Worm (Caenorhabditis elegans) whole organism, mixed stage, embryonic: ENCODE results near the gene copb-1.

ENCODE experiments used
- M03D4.4 ChIP-seq: sonication (generic microtip); optimal IDR thresholded peaks from 2 replicates; lab custom pipeline; 2017; ENCODE audit warnings: mild to moderate bottlenecking, missing genetic modification characterization, missing compliant biosample characterization
- bed-3 ChIP-seq: fragments of 200-800 bp; sonication (Bioruptor generic); optimal IDR thresholded peaks from 3 replicates; lab custom pipeline; 2018; ENCODE audit warnings: mild to moderate bottlenecking, missing genetic modification characterization, moderate library complexity, missing compliant biosample characterization
- blmp-1 ChIP-seq: fragments of 150-350 bp; optimal IDR thresholded peaks from 2 replicates; lab custom pipeline; 2014; ENCODE audit warnings: missing biosample characterization, missing genetic modification characterization
- ceh-39 ChIP-seq: fragments of 150-350 bp; optimal IDR thresholded peaks from 2 replicates; lab custom pipeline; 2014; ENCODE audit warnings: missing biosample characterization, missing genetic modification characterization
- ceh-43 ChIP-seq: fragments of 200-800 bp; sonication (Bioruptor generic); optimal IDR thresholded peaks from 2 replicates; lab custom pipeline; 2018; ENCODE audit warnings: mild to moderate bottlenecking, missing genetic modification characterization, moderate library complexity, missing compliant biosample characterization
- ceh-83 ChIP-seq: fragments of 200-800 bp; sonication (Bioruptor generic); optimal IDR thresholded peaks from 2 replicates; lab custom pipeline; 2018; ENCODE audit warnings: mild to moderate bottlenecking, missing genetic modification characterization, missing compliant biosample characterization
- ces-1 ChIP-seq: fragments of 150-350 bp; optimal IDR thresholded peaks from 2 replicates; lab custom pipeline; 2014; ENCODE audit warnings: missing biosample characterization, missing genetic modification reagents, missing genetic modification characterization
- cnd-1 ChIP-seq: fragments of 200-800 bp; sonication (Bioruptor generic); optimal IDR thresholded peaks from 2 replicates; lab custom pipeline; 2018; ENCODE audit warnings: mild to moderate bottlenecking, missing genetic modification characterization, missing compliant biosample characterization
- drap-1 ChIP-seq: fragments of 200-800 bp; sonication (Bioruptor generic); optimal IDR thresholded peaks from 3 replicates; lab custom pipeline; 2018; ENCODE audit warnings: mild to moderate bottlenecking, missing genetic modification characterization, missing compliant biosample characterization
- elt-1 ChIP-seq: sonication (generic microtip); optimal IDR thresholded peaks from 2 replicates; lab custom pipeline; 2017; ENCODE audit warnings: missing genetic modification characterization, mild to moderate bottlenecking, missing compliant biosample characterization, antibody characterized with exemption, moderate library complexity, borderline replicate concordance; ENCODE audit not compliant: insufficient read depth
- elt-3 ChIP-seq: fragments of 150-350 bp; optimal IDR thresholded peaks from 2 replicates; lab custom pipeline; 2014; ENCODE audit warnings: missing biosample characterization, missing genetic modification characterization
- flh-1 ChIP-seq: fragments of 200-800 bp; sonication (Bioruptor generic); optimal IDR thresholded peaks from 2 replicates; lab custom pipeline; 2018; ENCODE audit warnings: mild to moderate bottlenecking, missing genetic modification characterization, moderate library complexity, missing compliant biosample characterization
- ham-2 ChIP-seq: fragments of 200-800 bp; sonication (Bioruptor generic); optimal IDR thresholded peaks from 2 replicates; lab custom pipeline; 2018; ENCODE audit warnings: mild to moderate bottlenecking, missing genetic modification characterization, missing compliant biosample characterization
- hlh-1 ChIP-seq: fragments of 150-350 bp; optimal IDR thresholded peaks from 2 replicates; lab custom pipeline; 2014; ENCODE audit warnings: missing biosample characterization, missing genetic modification reagents, missing genetic modification characterization
- lin-13 ChIP-seq: fragments of 150-350 bp; optimal IDR thresholded peaks from 2 replicates; lab custom pipeline; 2014; ENCODE audit warnings: missing biosample characterization, missing genetic modification characterization
- lin-32 ChIP-seq: fragments of 200-800 bp; sonication (Bioruptor generic); optimal IDR thresholded peaks from 2 replicates; lab custom pipeline; 2018; ENCODE audit warnings: mild to moderate bottlenecking, missing genetic modification characterization, missing compliant biosample characterization
- lsy-2 ChIP-seq: fragments of 150-350 bp; optimal IDR thresholded peaks from 2 replicates; lab custom pipeline; 2014; ENCODE audit warnings: missing biosample characterization, missing genetic modification characterization
- mab-5 ChIP-seq: fragments of 150-350 bp; optimal IDR thresholded peaks from 2 replicates; lab custom pipeline; 2014; ENCODE audit warnings: missing biosample characterization, missing genetic modification characterization
- mep-1 ChIP-seq: fragments of 150-350 bp; optimal IDR thresholded peaks from 2 replicates; lab custom pipeline; 2017; ENCODE audit warnings: missing biosample characterization, missing genetic modification reagents, missing genetic modification characterization, inconsistent platforms
- mls-2 ChIP-seq: sonication (generic microtip); optimal IDR thresholded peaks from 2 replicates; lab custom pipeline; 2016; ENCODE audit warnings: mild to moderate bottlenecking, missing genetic modification characterization, moderate library complexity, missing compliant biosample characterization
- nhr-12 ChIP-seq: fragments of 150-350 bp; optimal IDR thresholded peaks from 2 replicates; lab custom pipeline; 2014; ENCODE audit warnings: missing biosample characterization, missing genetic modification characterization
- nhr-2 ChIP-seq: fragments of 150-350 bp; optimal IDR thresholded peaks from 2 replicates; lab custom pipeline; 2014; ENCODE audit warnings: missing biosample characterization, missing genetic modification characterization
- nhr-237 ChIP-seq: fragments of 150-350 bp; optimal IDR thresholded peaks from 2 replicates; lab custom pipeline; 2014; ENCODE audit warnings: missing biosample characterization, missing genetic modification characterization
- nhr-28 ChIP-seq: fragments of 150-350 bp; optimal IDR thresholded peaks from 2 replicates; lab custom pipeline; 2014; ENCODE audit warnings: missing biosample characterization, missing genetic modification characterization
- nhr-76 ChIP-seq: sonication (generic microtip); optimal IDR thresholded peaks from 2 replicates; lab custom pipeline; 2017; ENCODE audit warnings: missing biosample characterization, missing genetic modification characterization
- pha-4 ChIP-seq: fragments of 150-350 bp; optimal IDR thresholded peaks from 2 replicates; lab custom pipeline; 2018; ENCODE audit warnings: missing biosample characterization, missing genetic modification reagents, missing genetic modification characterization
- snpc-4 ChIP-seq: fragments of 150-350 bp; optimal IDR thresholded peaks from 2 replicates; lab custom pipeline; 2014; ENCODE audit warnings: missing biosample characterization, missing genetic modification characterization
- sptf-1 ChIP-seq: sonication (generic microtip); optimal IDR thresholded peaks from 2 replicates; lab custom pipeline; 2017; ENCODE audit warnings: mild to moderate bottlenecking, missing genetic modification characterization, moderate library complexity, missing compliant biosample characterization
- unc-120 ChIP-seq: sonication (generic microtip); optimal IDR thresholded peaks from 2 replicates; lab custom pipeline; 2017; ENCODE audit warnings: missing genetic modification characterization, missing compliant biosample characterization; ENCODE audit not compliant: poor library complexity, severe bottlenecking
- unc-39 ChIP-seq: fragments of 150-350 bp; optimal IDR thresholded peaks from 2 replicates; lab custom pipeline; 2014; ENCODE audit warnings: missing biosample characterization, missing genetic modification characterization
- unc-62 ChIP-seq: fragments of 150-350 bp; optimal IDR thresholded peaks from 2 replicates; lab custom pipeline; 2014; ENCODE audit warnings: missing biosample characterization, missing genetic modification reagents, missing genetic modification characterization
- zip-8 ChIP-seq: fragments of 150-350 bp; optimal IDR thresholded peaks from 2 replicates; lab custom pipeline; 2014; ENCODE audit warnings: missing biosample characterization, missing genetic modification characterization
- ztf-11 ChIP-seq: fragments of 150-350 bp; optimal IDR thresholded peaks from 2 replicates; lab custom pipeline; 2014; ENCODE audit warnings: missing biosample characterization, missing genetic modification characterization

Gene copb-1

ce11 chrII:3117471-3117870, 38.9 kb downstream of the copb-1 start, which contains the start of gene T10D4.7:
Gene T10D4.7, plus strand, starts transcription at chrII:3117771.
- TF ChIP-seq nhr-12: no peak
- TF ChIP-seq snpc-4 (tag; lab: Kevin White, UChicago): no peak
- TF ChIP-seq mls-2: no peak
- no peak for TF ChIP-seq nhr-2 (tag; lab: Kevin White, UChicago)
- no peak for TF ChIP-seq ceh-39
- TF ChIP-seq bed-3: no peak
- TF ChIP-seq M03D4.4 (tag; lab: Kevin White, UChicago): no peak
- TF ChIP-seq ham-2 (GFP tag; lab: Kevin White, UChicago): no peak
- no peak for TF ChIP-seq hlh-1 (tag; lab: Kevin White, UChicago)
- TF ChIP-seq lin-13: no peak
- TF ChIP-seq ztf-11 (tag; lab: Kevin White, UChicago): no peak
- no peak for TF ChIP-seq zip-8 (tag; lab: Kevin White, UChicago)
- no peak for TF ChIP-seq unc-62 (GFP tag; lab: Kevin White, UChicago)
- no peak for TF ChIP-seq nhr-76 (tag; lab: Kevin White, UChicago)
- no peak for TF ChIP-seq lin-32
- TF ChIP-seq ceh-43 (GFP tag; lab: Kevin White, UChicago): no peak
- no peak for TF ChIP-seq ces-1 (GFP tag; lab: Kevin White, UChicago)
- no peak for TF ChIP-seq ceh-83 (GFP tag; lab: Kevin White, UChicago)
- no peak for TF ChIP-seq flh-1 (GFP tag; lab: Kevin White, UChicago)
- TF ChIP-seq sptf-1: no peak

DNA sequence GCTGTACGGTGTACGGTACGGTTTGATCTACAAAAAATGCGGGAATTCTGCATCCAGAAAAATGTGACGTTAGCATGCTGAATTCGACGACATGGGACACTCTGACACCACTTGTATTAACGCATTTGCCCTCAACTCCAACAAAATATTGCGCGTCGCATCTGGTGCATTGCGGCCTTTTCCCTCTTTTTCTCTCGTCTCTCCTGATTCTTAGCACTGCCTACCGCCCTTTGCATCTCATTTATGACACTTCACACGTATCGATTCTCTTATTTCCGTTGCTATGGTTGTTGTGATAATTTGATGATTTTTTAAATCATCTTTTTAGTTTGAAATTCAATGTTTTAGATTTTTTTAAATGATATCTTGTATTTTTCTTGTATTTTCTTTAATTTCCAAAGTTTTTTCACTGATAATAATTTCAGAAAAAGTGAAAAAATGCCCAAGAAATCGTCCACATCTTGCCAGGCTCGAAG, 40.3 kb downstream of the copb-1 start, which contains the start of gene T10D4.6:
T10D4.6 (plus strand) TSS at position 426 of the 476 bp plus-strand sequence.
- TF ChIP-seq mls-2 (no peak), unc-120 (no peak), nhr-76 (tag; lab: Kevin White, UChicago) (no peak), mab-5 (tag; lab: Kevin White, UChicago) (no peak), lsy-2 (tag; lab: Kevin White, UChicago) (no peak), M03D4.4 (tag; lab: Kevin White, UChicago) (no peak), unc-39 (tag; lab: Kevin White, UChicago) (no peak), cnd-1 (tag; lab: Kevin White, UChicago) (no peak), zip-8 (tag; lab: Kevin White, UChicago) (no peak), snpc-4 (tag; lab: Kevin White, UChicago) (no peak), nhr-237 (tag; lab: Kevin White, UChicago) (no peak), ham-2 (GFP tag; lab: Kevin White, UChicago) (no peak), elt-1 (tag; lab: Kevin White, UChicago) (no peak), ceh-43 (GFP tag; lab: Kevin White, UChicago) (no peak), sptf-1 (peak; percentile 30), lin-13 (peak; percentile 17), nhr-2 (tag; lab: Kevin White, UChicago) (no peak), unc-62 (GFP tag; lab: Kevin White, UChicago) (peak; percentile 28), blmp-1 (no peak), drap-1 (GFP tag; lab: Kevin White, UChicago) (no peak), flh-1 (GFP tag; lab: Kevin White, UChicago) (no peak), nhr-28 (tag; lab: Kevin White, UChicago) (no peak), ceh-83 (GFP tag; lab: Kevin White, UChicago) (no peak), nhr-12 (no peak), pha-4 (peak; percentile 33), mep-1 (tag; lab: Kevin White, UChicago) (peak; percentile 53), hlh-1 (tag; lab: Kevin White, UChicago) (peak; percentile 18), ceh-39 (peak; percentile 9)

- TF ChIP-seq bed-3: no peak
- no peak for TF ChIP-seq nhr-12
- no peak for TF ChIP-seq ceh-43 (GFP tag; lab: Kevin White, UChicago)
- no peak for TF ChIP-seq nhr-76 (tag; lab: Kevin White, UChicago)
- TF ChIP-seq mab-5 (tag; lab: Kevin White, UChicago): no peak
- TF ChIP-seq unc-62 (GFP tag; lab: Kevin White, UChicago): no peak
- TF ChIP-seq snpc-4 (tag; lab: Kevin White, UChicago): no peak
- no peak for TF ChIP-seq ces-1 (GFP tag; lab: Kevin White, UChicago)
- TF ChIP-seq drap-1 (GFP tag; lab: Kevin White, UChicago): no peak
- TF ChIP-seq zip-8 (tag; lab: Kevin White, UChicago): no peak
- no peak for TF ChIP-seq ceh-83 (GFP tag; lab: Kevin White, UChicago)
- no peak for TF ChIP-seq ztf-11 (tag; lab: Kevin White, UChicago)
- no peak for TF ChIP-seq ceh-39
- no peak for TF ChIP-seq lsy-2 (tag; lab: Kevin White, UChicago)
- no peak for TF ChIP-seq elt-3
- TF ChIP-seq elt-1 (tag; lab: Kevin White, UChicago): no peak
Measured at ce11 chrII:3123206-3123605, 44.6 kb downstream of the copb-1 start, which contains the start of gene srh-71. Gene srh-71, plus strand, starts transcription at chrII:3123506.
